Fruit fly (Drosophila melanogaster): ENCODE results near the gene CAH6.

CAH6 gene

DNA sequence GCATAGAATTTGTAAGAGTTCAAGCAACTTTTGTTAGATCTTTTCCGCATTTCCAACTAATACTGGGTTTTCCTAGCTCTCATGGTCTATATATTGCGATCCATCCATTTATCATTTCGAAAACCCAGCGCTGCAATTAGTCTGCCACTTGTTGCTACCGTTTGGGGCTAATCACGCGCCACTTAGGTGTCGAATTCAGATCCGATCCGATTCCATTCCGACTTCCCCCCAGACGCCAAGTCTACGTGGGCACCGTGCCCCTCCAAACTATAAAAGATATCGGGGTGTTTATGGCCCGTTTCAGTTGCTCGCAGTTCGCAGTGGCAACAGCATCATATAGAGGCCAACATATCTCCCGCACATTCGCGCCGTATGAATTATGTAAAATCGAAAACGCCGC, at the start of gene CAH6:
CAH6 (plus strand) TSS at position 301 of the 400 bp plus-strand sequence.
- TF ChIP-seq Eip78C (GFP tag): no peak
- TF ChIP-seq Lpt (GFP tag; optimal IDR thresholded peaks at IDR 0.05): no peak
- TF ChIP-seq acj6 (GFP tag; optimal IDR thresholded peaks at IDR 0.05): no peak

DNA sequence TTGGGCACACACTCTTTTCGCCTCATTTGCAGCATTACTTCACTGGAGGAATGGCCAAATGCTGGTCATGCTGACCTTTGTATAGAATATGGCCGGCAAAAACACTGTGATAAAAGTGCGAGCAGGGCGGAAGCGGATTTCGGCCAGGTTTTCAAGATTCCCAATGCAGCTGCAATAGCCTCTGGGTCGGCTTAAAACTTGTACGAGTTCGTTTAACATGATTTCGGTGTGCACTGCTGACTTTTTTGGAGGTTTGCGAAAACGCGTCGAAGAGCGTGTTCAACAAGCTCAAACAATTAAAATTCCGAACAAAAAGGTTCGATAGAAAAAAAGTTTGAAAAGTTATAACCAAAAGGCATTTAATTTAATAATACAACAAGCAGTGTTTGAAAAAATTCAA, 46.8 kb upstream of the CAH6 start, which contains the start of gene chp:
chp (minus strand) TSS at position 101 of the 400 bp plus-strand sequence.
- TF ChIP-seq CG1621 (tag; optimal IDR thresholded peaks at IDR 0.05) (no peak), CG8119 (GFP tag; IDR thresholded peaks at IDR 0.05) (no peak), Smox (GFP tag; optimal IDR thresholded peaks at IDR 0.05) (no peak), salr (GFP tag; optimal IDR thresholded peaks at IDR 0.05) (no peak), CG10669 (GFP tag; optimal IDR thresholded peaks at IDR 0.05) (no peak), OdsH (GFP tag; optimal IDR thresholded peaks at IDR 0.05) (no peak), achi (GFP tag; optimal IDR thresholded peaks at IDR 0.05) (no peak), fkh (GFP tag; optimal IDR thresholded peaks at IDR 0.05) (no peak), CG16779 (tag; optimal IDR thresholded peaks at IDR 0.05) (no peak), CG6808 (GFP tag; optimal IDR thresholded peaks at IDR 0.05) (no peak), esn (GFP tag; optimal IDR thresholded peaks at IDR 0.05) (no peak), lz (GFP tag; optimal IDR thresholded peaks at IDR 0.05) (no peak)

DNA sequence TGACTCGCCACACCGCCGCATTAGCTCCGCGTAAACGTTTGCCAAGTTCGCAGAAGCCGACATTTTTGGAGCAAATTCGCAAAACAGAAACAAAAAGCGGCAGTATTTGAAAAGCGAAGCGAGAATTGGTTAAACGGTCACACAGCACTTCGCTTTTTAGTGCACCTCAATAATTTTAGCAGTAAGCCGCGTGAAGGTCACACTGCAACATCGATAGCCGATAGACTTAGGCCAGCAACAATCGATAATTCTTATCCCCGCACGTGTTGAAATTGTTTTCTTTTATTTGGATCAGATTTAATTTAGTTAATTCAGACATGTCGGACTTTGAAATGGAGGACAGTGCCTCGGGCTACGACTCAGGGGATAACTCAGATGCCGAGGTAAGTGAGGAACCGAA, 44.2 kb upstream of the CAH6 start, which contains the start of the genes Zwilch and CG1542:
Zwilch (minus strand) TSS at position 150 of the 400 bp plus-strand sequence.
CG1542 (plus strand) TSS at position 232 of the 400 bp plus-strand sequence.
- TF ChIP-seq net (GFP tag; optimal IDR thresholded peaks at IDR 0.05): no peak
- TF ChIP-seq Hr4 (GFP tag; optimal IDR thresholded peaks at IDR 0.05): no peak
- no peak for TF ChIP-seq cyc (GFP tag; optimal IDR thresholded peaks at IDR 0.05)
- no peak for TF ChIP-seq Sox15 (GFP tag; optimal IDR thresholded peaks at IDR 0.05)

DNA sequence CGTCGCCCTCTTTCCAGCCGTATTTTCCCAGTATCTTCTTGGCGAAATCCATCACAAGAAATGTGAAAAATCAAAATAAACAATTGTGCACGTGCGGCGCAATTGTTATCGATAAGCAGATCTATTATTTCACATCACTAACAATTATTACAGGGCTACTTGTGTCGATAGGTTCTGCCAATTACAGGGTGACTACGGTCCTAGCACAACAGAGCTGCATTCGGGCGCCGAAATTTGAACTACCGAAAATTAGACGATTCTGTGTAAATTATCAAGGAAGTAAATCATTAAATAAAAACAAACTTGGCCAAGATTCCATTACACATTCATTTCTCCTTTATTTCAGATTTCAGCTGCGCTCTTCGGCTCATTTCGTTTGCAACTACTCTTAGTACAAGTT, 41.6 kb upstream of the CAH6 start, which contains the start of gene CG15561:
CG15561 (minus strand) TSS at position 113 of the 400 bp plus-strand sequence.
- peak; percentile 39 for TF ChIP-seq CG6854 (GFP tag; optimal IDR thresholded peaks at IDR 0.05)
- TF ChIP-seq lz (GFP tag; optimal IDR thresholded peaks at IDR 0.05): peak; percentile 45
- no peak for TF ChIP-seq CG6163 (GFP tag; IDR thresholded peaks at IDR 0.05)

DNA sequence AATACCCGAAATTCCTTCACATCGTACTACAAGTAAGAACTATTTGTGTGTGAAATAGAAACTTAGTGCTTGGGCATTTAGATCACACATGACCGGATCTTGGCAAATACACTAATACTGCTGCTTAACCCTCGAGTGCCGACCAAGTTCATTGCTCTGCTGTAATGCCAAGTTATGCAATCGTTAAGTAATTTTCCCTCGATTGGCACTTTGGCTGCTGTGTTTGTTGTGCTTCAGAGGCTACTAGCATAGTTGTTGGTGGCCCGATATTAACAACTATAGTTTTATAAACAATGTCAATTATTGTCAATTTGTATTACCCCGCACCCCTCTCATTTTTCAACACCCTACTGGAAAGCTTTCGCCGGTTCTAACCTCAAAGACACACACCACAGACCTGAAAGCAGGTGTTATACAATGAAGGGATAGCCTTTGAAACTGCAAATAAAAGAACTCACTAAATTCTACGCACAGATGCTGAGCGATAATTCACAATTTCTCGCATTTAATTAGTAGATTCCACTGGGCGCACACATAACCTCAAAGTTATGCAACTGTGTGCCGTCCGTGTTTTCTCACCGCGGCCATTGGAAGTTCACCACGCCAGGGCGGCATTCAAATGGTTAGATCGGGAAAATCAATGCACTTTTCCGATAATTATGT, 39.1 kb upstream of the CAH6 start:
- no peak for TF ChIP-seq CG10669 (GFP tag; optimal IDR thresholded peaks at IDR 0.05)
- no peak for TF ChIP-seq eg (GFP tag; IDR thresholded peaks at IDR 0.05)
- TF ChIP-seq CG11902 (GFP tag; optimal IDR thresholded peaks at IDR 0.05): no peak
- peak; percentile 12 for TF ChIP-seq Eip78C (GFP tag)
- TF ChIP-seq pdm3 (GFP tag; optimal IDR thresholded peaks at IDR 0.05): no peak
- TF ChIP-seq CG3032 (tag; optimal IDR thresholded peaks at IDR 0.05): no peak
- no peak for TF ChIP-seq CG11294 (GFP tag; IDR thresholded peaks at IDR 0.05)
- TF ChIP-seq net (GFP tag; optimal IDR thresholded peaks at IDR 0.05): no peak
- peak; percentile 3 for TF ChIP-seq esn (GFP tag; optimal IDR thresholded peaks at IDR 0.05)
- TF ChIP-seq CG8319 (GFP tag; optimal IDR thresholded peaks at IDR 0.05): no peak
- no peak for TF ChIP-seq OdsH (GFP tag; optimal IDR thresholded peaks at IDR 0.05)
- no peak for TF ChIP-seq Eip93F (GFP tag; optimal IDR thresholded peaks at IDR 0.05)
- TF ChIP-seq CG34406 (GFP tag; optimal IDR thresholded peaks at IDR 0.05): no peak
- no peak for TF ChIP-seq Lpt (GFP tag; optimal IDR thresholded peaks at IDR 0.05)
- TF ChIP-seq Sox14 (GFP tag; optimal IDR thresholded peaks at IDR 0.05): peak; percentile 27
- no peak for TF ChIP-seq Sox102F (GFP tag; optimal IDR thresholded peaks at IDR 0.05)
- no peak for TF ChIP-seq CG6276 (GFP tag; optimal IDR thresholded peaks at IDR 0.05)
- no peak for TF ChIP-seq CG7368 (GFP tag; optimal IDR thresholded peaks at IDR 0.05)
- peak; percentile 19 for TF ChIP-seq topi (GFP tag; optimal IDR thresholded peaks at IDR 0.05)
- no peak for TF ChIP-seq CG6792 (GFP tag; optimal IDR thresholded peaks at IDR 0.05)
- TF ChIP-seq CG6854 (GFP tag; optimal IDR thresholded peaks at IDR 0.05): peak; percentile 14
- TF ChIP-seq dsx (GFP tag; optimal IDR thresholded peaks at IDR 0.05; ENCODE audit: poor library complexity, severe bottlenecking): no peak
- TF ChIP-seq fd85E (GFP tag; optimal IDR thresholded peaks at IDR 0.05): no peak
- TF ChIP-seq CG32006 (GFP tag; optimal IDR thresholded peaks at IDR 0.05): no peak
- TF ChIP-seq CG6808 (GFP tag; optimal IDR thresholded peaks at IDR 0.05): no peak
- TF ChIP-seq vri (GFP tag; optimal IDR thresholded peaks at IDR 0.05): peak; percentile 98
- TF ChIP-seq CG3919 (GFP tag; optimal IDR thresholded peaks at IDR 0.05): no peak
- TF ChIP-seq Gug (GFP tag; IDR thresholded peaks at IDR 0.05): no peak
